Worm (Caenorhabditis elegans) whole organism, L1 larva: Measurements from ENCODE around the gene dhrs-4.

ENCODE experiments used
- aly-2 ChIP-seq: fragments of 150-350 bp; optimal IDR thresholded peaks from 2 replicates; lab custom pipeline; 2014; ENCODE audit warnings: missing biosample characterization, missing genetic modification characterization
- ceh-82 ChIP-seq, 3 experiments: fragments of 150-350 bp in 1 of 3; sonication (generic microtip) in 2 of 3; optimal IDR thresholded peaks; 2 replicates each; lab custom pipeline; 2014 to 2017; ENCODE audit warnings: missing biosample characterization in 3 of 3, missing genetic modification characterization in 3 of 3
- egl-27 ChIP-seq, 2 experiments: fragments of 150-350 bp in 1 of 2; sonication (generic microtip); optimal IDR thresholded peaks; 3 replicates each; lab custom pipeline; 2017 to 2018; ENCODE audit warnings: missing biosample characterization in 2 of 2, missing genetic modification characterization in 2 of 2, missing genetic modification reagents in 2 of 2
- lir-3 ChIP-seq: sonication (generic microtip); optimal IDR thresholded peaks from 2 replicates; lab custom pipeline; 2016; ENCODE audit warnings: mild to moderate bottlenecking, missing genetic modification characterization, moderate library complexity, missing compliant biosample characterization; ENCODE audit not compliant: poor library complexity
- lsy-2 ChIP-seq, 2 experiments: fragments of 150-350 bp; optimal IDR thresholded peaks; 2 replicates each; lab custom pipeline; 2014; ENCODE audit warnings: missing biosample characterization in 2 of 2, missing genetic modification characterization in 2 of 2
- unc-62 ChIP-seq: fragments of 150-350 bp; optimal IDR thresholded peaks from 2 replicates; lab custom pipeline; 2014; ENCODE audit warnings: missing biosample characterization, missing genetic modification reagents, missing genetic modification characterization
- ztf-4 ChIP-seq: fragments of 150-350 bp; optimal IDR thresholded peaks from 2 replicates; lab custom pipeline; 2014; ENCODE audit warnings: missing biosample characterization, missing genetic modification characterization

ce11 chrV:12905074-12905473 is 17.3 kb upstream of the dhrs-4 start, which contains the start of gene ttr-28:
- no peak for TF ChIP-seq lir-3
- no peak for TF ChIP-seq aly-2 (tag; lab: Kevin White, UChicago)
- TF ChIP-seq ztf-4 (tag; lab: Kevin White, UChicago), result no peak
- TF ChIP-seq ceh-82 (tag; optimal IDR thresholded peaks at IDR 0.05; lab: Kevin White, UChicago), result no peak
- no peak for TF ChIP-seq unc-62 (GFP tag; lab: Kevin White, UChicago)
- no peak for TF ChIP-seq lsy-2 (tag; optimal IDR thresholded peaks at IDR 0.05; lab: Kevin White, UChicago)
- no peak for TF ChIP-seq egl-27 (tag; optimal IDR thresholded peaks at IDR 0.05; lab: Kevin White, UChicago)
